Worm (Caenorhabditis elegans) whole organism, L4 larva: ENCODE data around the gene Y38E10A.9.

Source experiments
- D1046.2 ChIP-seq: fragments of 200-800 bp; sonication (Bioruptor generic); IDR thresholded peaks from 2 replicates; pipeline ENCODE4 v1.3.6; 2022; ENCODE audit warnings: missing genetic modification characterization, missing compliant biosample characterization
- F44E2.7 ChIP-seq: fragments of 200-800 bp; sonication (Bioruptor generic); IDR thresholded peaks from 2 replicates; pipeline ENCODE4 v2.1.2; 2022; ENCODE audit warnings: missing genetic modification characterization, missing compliant biosample characterization
- F49E8.2 ChIP-seq: sonication (generic microtip); optimal IDR thresholded peaks from 2 replicates; lab custom pipeline; 2016; ENCODE audit warnings: missing compliant biosample characterization, mild to moderate bottlenecking, missing genetic modification characterization, borderline replicate concordance
- R02D3.7 ChIP-seq: fragments of 150-350 bp; sonication (generic microtip); optimal IDR thresholded peaks from 3 replicates; lab custom pipeline; 2014; ENCODE audit warnings: missing biosample characterization, missing genetic modification characterization
- Y105C5A.15 ChIP-seq: fragments of 200-800 bp; sonication (Bioruptor generic); IDR thresholded peaks from 2 replicates; pipeline ENCODE4 v1.3.6; 2022; ENCODE audit warnings: missing genetic modification characterization, missing compliant biosample characterization
- Y48G9A.11 ChIP-seq: fragments of 200-800 bp; sonication (Bioruptor generic); IDR thresholded peaks from 2 replicates; pipeline ENCODE4 v1.3.6; 2022; ENCODE audit warnings: missing genetic modification reagents, missing genetic modification characterization, missing compliant biosample characterization
- Y5F2A.4 ChIP-seq: fragments of 200-800 bp; sonication (Bioruptor generic); optimal IDR thresholded peaks from 2 replicates; lab custom pipeline; 2018; ENCODE audit warnings: mild to moderate bottlenecking, missing genetic modification characterization, missing compliant biosample characterization
- aly-2 ChIP-seq: sonication (generic microtip); optimal IDR thresholded peaks from 2 replicates; lab custom pipeline; 2018; ENCODE audit warnings: missing biosample characterization, missing genetic modification characterization
- ama-1 ChIP-seq: fragments of 150-350 bp; optimal IDR thresholded peaks from 2 replicates; lab custom pipeline; 2014; ENCODE audit warnings: inconsistent platforms, mixed read lengths
- arid-1 ChIP-seq: fragments of 200-800 bp; sonication (Bioruptor generic); conservative IDR thresholded peaks from 2 replicates; pipeline ENCODE4 v1.3.6; 2022; ENCODE audit warnings: missing genetic modification reagents, missing genetic modification characterization, missing compliant biosample characterization
- ceh-44 ChIP-seq: fragments of 200-800 bp; sonication (Bioruptor generic); IDR thresholded peaks from 2 replicates; pipeline ENCODE4 v1.3.6; 2022; ENCODE audit warnings: missing genetic modification reagents, missing genetic modification characterization, missing compliant biosample characterization
- ctbp-1 ChIP-seq: fragments of 200-800 bp; sonication (Bioruptor generic); IDR thresholded peaks from 2 replicates; pipeline ENCODE4 v1.3.6; 2022; ENCODE audit warnings: missing genetic modification reagents, missing genetic modification characterization, missing compliant biosample characterization
- daf-12 ChIP-seq: fragments of 150-350 bp; optimal IDR thresholded peaks from 2 replicates; lab custom pipeline; 2014; ENCODE audit warnings: missing biosample characterization, missing genetic modification reagents, missing genetic modification characterization
- daf-19 ChIP-seq: fragments of 200-800 bp; sonication (Bioruptor generic); conservative IDR thresholded peaks from 2 replicates; pipeline ENCODE4 v1.3.6; 2022; ENCODE audit warnings: missing genetic modification characterization, missing compliant biosample characterization
- daf-8 ChIP-seq: fragments of 200-800 bp; sonication (Bioruptor generic); IDR thresholded peaks from 2 replicates; pipeline ENCODE4 v1.3.6; 2022; ENCODE audit warnings: missing genetic modification characterization, missing compliant biosample characterization
- dmd-9 ChIP-seq: fragments of 200-800 bp; sonication (Bioruptor generic); IDR thresholded peaks from 2 replicates; pipeline ENCODE4 v1.3.6; 2022; ENCODE audit warnings: missing genetic modification reagents, missing genetic modification characterization, missing compliant biosample characterization
- egl-27 ChIP-seq: sonication (generic microtip); optimal IDR thresholded peaks from 3 replicates; lab custom pipeline; 2017; ENCODE audit warnings: missing biosample characterization, missing genetic modification reagents, missing genetic modification characterization
- fkh-10 ChIP-seq: fragments of 150-350 bp; optimal IDR thresholded peaks from 2 replicates; lab custom pipeline; 2014; ENCODE audit warnings: missing biosample characterization, missing genetic modification reagents, missing genetic modification characterization
- hlh-30 ChIP-seq: sonication (generic microtip); optimal IDR thresholded peaks from 2 replicates; lab custom pipeline; 2017; ENCODE audit warnings: antibody characterized with exemption, mild to moderate bottlenecking, missing genetic modification characterization, missing compliant biosample characterization; ENCODE audit not compliant: insufficient read depth
- hmg-1.1 ChIP-seq: fragments of 200-800 bp; sonication (Bioruptor generic); IDR thresholded peaks from 2 replicates; pipeline ENCODE4 v1.3.6; 2022; ENCODE audit warnings: missing genetic modification reagents, missing genetic modification characterization, missing compliant biosample characterization
- jun-1 ChIP-seq: fragments of 150-350 bp; optimal IDR thresholded peaks from 2 replicates; lab custom pipeline; 2014; ENCODE audit warnings: missing biosample characterization, missing genetic modification reagents, missing genetic modification characterization
- lim-7 ChIP-seq: fragments of 200-800 bp; sonication (Bioruptor generic); IDR thresholded peaks from 2 replicates; pipeline ENCODE4 v1.3.6; 2022; ENCODE audit warnings: missing genetic modification characterization, missing compliant biosample characterization
- lin-13 ChIP-seq: fragments of 150-350 bp; optimal IDR thresholded peaks from 2 replicates; lab custom pipeline; 2014; ENCODE audit warnings: missing biosample characterization, missing genetic modification reagents, missing genetic modification characterization
- lin-39 ChIP-seq: fragments of 150-350 bp; optimal IDR thresholded peaks from 2 replicates; lab custom pipeline; 2014; ENCODE audit warnings: missing biosample characterization, missing genetic modification reagents, missing genetic modification characterization
- madf-5 ChIP-seq, 2 experiments: fragments of 200-800 bp; sonication (Bioruptor generic); IDR thresholded peaks; 2 replicates each; pipeline ENCODE4 v1.3.6; 2022; ENCODE audit warnings: missing compliant biosample characterization in 2 of 2, missing genetic modification characterization in 2 of 2
- madf-9 ChIP-seq: fragments of 200-800 bp; sonication (Bioruptor generic); conservative IDR thresholded peaks from 2 replicates; pipeline ENCODE4 v1.3.6; 2022; ENCODE audit warnings: missing genetic modification reagents, missing genetic modification characterization, missing compliant biosample characterization
- mdl-1 ChIP-seq, 2 experiments: fragments of 150-350 bp in 1 of 2; sonication (generic microtip) in 1 of 2; optimal IDR thresholded peaks; 2 replicates each; lab custom pipeline; 2014 to 2017; ENCODE audit warnings: missing biosample characterization in 2 of 2, missing genetic modification characterization in 2 of 2
- mdt-29 ChIP-seq: fragments of 200-800 bp; sonication (Bioruptor generic); IDR thresholded peaks from 2 replicates; pipeline ENCODE4 v1.3.6; 2022; ENCODE audit warnings: missing genetic modification reagents, missing genetic modification characterization, missing compliant biosample characterization
- mes-2 ChIP-seq: sonication (generic microtip); optimal IDR thresholded peaks from 2 replicates; lab custom pipeline; 2016; ENCODE audit warnings: missing genotype, mild to moderate bottlenecking, missing genetic modification characterization, missing compliant biosample characterization; ENCODE audit not compliant: poor library complexity, severe bottlenecking
- mxl-3 ChIP-seq: fragments of 200-800 bp; sonication (Bioruptor generic); optimal IDR thresholded peaks from 2 replicates; lab custom pipeline; 2018; ENCODE audit warnings: mild to moderate bottlenecking, missing genetic modification characterization, missing compliant biosample characterization
- nhr-10 ChIP-seq: fragments of 150-350 bp; optimal IDR thresholded peaks from 2 replicates; lab custom pipeline; 2014; ENCODE audit warnings: missing biosample characterization, missing genetic modification characterization
- nhr-102 ChIP-seq: sonication (generic microtip); optimal IDR thresholded peaks from 2 replicates; lab custom pipeline; 2016; ENCODE audit warnings: mild to moderate bottlenecking, missing genetic modification characterization, moderate library complexity, missing compliant biosample characterization
- nhr-11 ChIP-seq: fragments of 150-350 bp; optimal IDR thresholded peaks from 2 replicates; lab custom pipeline; 2014; ENCODE audit warnings: missing biosample characterization, missing genetic modification characterization
- nhr-237 ChIP-seq: sonication (generic microtip); optimal IDR thresholded peaks from 2 replicates; lab custom pipeline; 2017; ENCODE audit warnings: missing biosample characterization, missing genetic modification characterization
- nhr-25 ChIP-seq: sonication (generic microtip); optimal IDR thresholded peaks from 2 replicates; lab custom pipeline; 2017; ENCODE audit warnings: missing genetic modification characterization, mild to moderate bottlenecking, missing compliant biosample characterization, antibody characterized with exemption, moderate library complexity, borderline replicate concordance; ENCODE audit not compliant: insufficient read depth
- nhr-28 ChIP-seq: fragments of 150-350 bp; optimal IDR thresholded peaks from 2 replicates; lab custom pipeline; 2014; ENCODE audit warnings: missing biosample characterization, missing genetic modification characterization
- nhr-6 ChIP-seq: fragments of 150-350 bp; optimal IDR thresholded peaks from 2 replicates; lab custom pipeline; 2014; ENCODE audit warnings: missing biosample characterization, missing genetic modification characterization
- php-3 ChIP-seq: fragments of 200-800 bp; sonication (Bioruptor generic); IDR thresholded peaks from 2 replicates; pipeline ENCODE4 v1.3.6; 2022; ENCODE audit warnings: missing genetic modification reagents, missing genetic modification characterization, missing compliant biosample characterization
- sdz-12 ChIP-seq: fragments of 200-800 bp; sonication (Bioruptor generic); optimal IDR thresholded peaks from 2 replicates; lab custom pipeline; 2018; ENCODE audit warnings: mild to moderate bottlenecking, missing genetic modification characterization, missing compliant biosample characterization
- set-16 ChIP-seq: fragments of 200-800 bp; sonication (Bioruptor generic); IDR thresholded peaks from 2 replicates; pipeline ENCODE4 v1.3.6; 2022; ENCODE audit warnings: missing genetic modification reagents, missing genetic modification characterization, missing compliant biosample characterization
- snpc-1.2 ChIP-seq: fragments of 200-800 bp; sonication (Bioruptor generic); IDR thresholded peaks from 2 replicates; pipeline ENCODE4 v1.3.6; 2022; ENCODE audit warnings: missing genetic modification reagents, missing genetic modification characterization, missing compliant biosample characterization
- snpc-4 ChIP-seq: fragments of 150-350 bp; optimal IDR thresholded peaks from 2 replicates; lab custom pipeline; 2014; ENCODE audit warnings: missing biosample characterization, missing genetic modification characterization
- spr-1 ChIP-seq: sonication (generic microtip); optimal IDR thresholded peaks from 2 replicates; lab custom pipeline; 2016; ENCODE audit warnings: mild to moderate bottlenecking, missing genetic modification characterization, missing compliant biosample characterization
- spr-3 ChIP-seq: fragments of 200-800 bp; sonication (Bioruptor generic); optimal IDR thresholded peaks from 2 replicates; lab custom pipeline; 2018; ENCODE audit warnings: mild to moderate bottlenecking, missing genetic modification characterization, missing compliant biosample characterization
- unc-39 ChIP-seq: sonication (generic microtip); optimal IDR thresholded peaks from 2 replicates; lab custom pipeline; 2017; ENCODE audit warnings: missing biosample characterization, missing genetic modification characterization
- zag-1 ChIP-seq: fragments of 150-350 bp; optimal IDR thresholded peaks from 2 replicates; lab custom pipeline; 2014; ENCODE audit warnings: missing biosample characterization, missing genetic modification characterization
- zfp-2 ChIP-seq: sonication (generic microtip); optimal IDR thresholded peaks from 2 replicates; lab custom pipeline; 2016; ENCODE audit warnings: mild to moderate bottlenecking, missing genetic modification characterization, missing compliant biosample characterization
- ztf-11 ChIP-seq: fragments of 150-350 bp; optimal IDR thresholded peaks from 2 replicates; lab custom pipeline; 2014; ENCODE audit warnings: missing biosample characterization, missing genetic modification characterization

Gene Y38E10A.9

DNA sequence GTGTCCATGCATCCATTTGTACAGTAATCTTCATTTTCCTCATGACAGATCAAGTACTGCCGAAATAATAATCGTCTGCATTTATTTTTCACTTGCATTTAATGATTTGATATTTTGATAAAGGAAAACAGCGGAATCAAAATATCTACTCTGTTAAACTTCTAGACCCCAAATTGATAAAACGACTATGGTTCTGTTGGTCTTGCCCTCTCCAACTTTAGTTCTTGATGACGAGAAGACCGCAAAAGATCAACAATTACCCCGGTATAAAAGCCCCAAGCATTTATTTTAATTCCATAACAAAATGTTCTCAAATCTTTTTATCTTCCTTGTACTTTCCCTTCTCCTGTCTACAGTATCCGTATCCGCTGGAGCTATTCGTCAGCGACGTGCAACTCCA lies at the start of gene Y38E10A.9:
Y38E10A.9 (plus strand) TSS at position 301 of the 400 bp plus-strand sequence.
- no peak for TF ChIP-seq spr-1 (tag; lab: Kevin White, UChicago)
- no peak for TF ChIP-seq R02D3.7 (tag; lab: Kevin White, UChicago)
- no peak for TF ChIP-seq nhr-10
- no peak for TF ChIP-seq ztf-11
- TF ChIP-seq D1046.2 = no peak
- TF ChIP-seq daf-19 (GFP tag; lab: Robert Waterston, UW) = no peak
- TF ChIP-seq mes-2 = no peak
- TF ChIP-seq aly-2 (tag; lab: Kevin White, UChicago) = no peak
- no peak for TF ChIP-seq arid-1 (GFP tag; lab: Robert Waterston, UW)
- TF ChIP-seq nhr-237 (tag; lab: Kevin White, UChicago) = no peak
- TF ChIP-seq dmd-9 (GFP tag; lab: Robert Waterston, UW) = no peak
- TF ChIP-seq nhr-6 = no peak
- TF ChIP-seq lin-39 (tag; lab: Kevin White, UChicago) = no peak
- TF ChIP-seq hmg-1.1 (GFP tag; lab: Robert Waterston, UW) = no peak
- no peak for TF ChIP-seq nhr-102
- no peak for TF ChIP-seq lin-13 (GFP tag; lab: Kevin White, UChicago)
- TF ChIP-seq, all 104 proteins: peak for 0

DNA sequence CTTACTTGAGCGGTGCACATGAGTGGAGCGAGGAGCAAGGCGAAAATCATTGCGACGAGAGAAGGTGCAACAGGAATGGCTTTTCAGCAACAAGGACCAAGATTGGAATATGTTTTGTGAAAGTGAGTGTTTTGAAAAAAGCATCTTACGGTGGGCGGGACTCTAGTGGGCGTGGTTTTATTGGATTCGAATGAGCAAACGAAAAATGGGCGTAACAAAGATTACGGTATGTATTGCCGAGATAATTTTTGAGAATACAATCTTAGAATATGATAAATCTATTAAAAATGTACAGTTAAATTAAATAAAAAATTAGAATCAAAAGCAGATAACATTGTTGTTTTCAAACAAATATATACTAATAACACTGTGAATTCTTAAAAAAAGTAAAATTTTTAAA lies 48.5 kb upstream of the Y38E10A.9 start, which contains the start of gene F49C5.12:
F49C5.12 (minus strand) TSS at position 101 of the 400 bp plus-strand sequence.
- TF ChIP-seq ama-1 (lab: Kevin White, UChicago) (no peak), ctbp-1 (GFP tag; lab: Robert Waterston, UW) (no peak), zag-1 (tag; lab: Kevin White, UChicago) (no peak), mdt-29 (GFP tag; lab: Robert Waterston, UW) (no peak), php-3 (no peak), daf-8 (no peak), snpc-1.2 (GFP tag; lab: Robert Waterston, UW) (no peak), lim-7 (GFP tag; lab: Robert Waterston, UW) (no peak), unc-39 (no peak), nhr-102 (no peak), D1046.2 (no peak)

DNA sequence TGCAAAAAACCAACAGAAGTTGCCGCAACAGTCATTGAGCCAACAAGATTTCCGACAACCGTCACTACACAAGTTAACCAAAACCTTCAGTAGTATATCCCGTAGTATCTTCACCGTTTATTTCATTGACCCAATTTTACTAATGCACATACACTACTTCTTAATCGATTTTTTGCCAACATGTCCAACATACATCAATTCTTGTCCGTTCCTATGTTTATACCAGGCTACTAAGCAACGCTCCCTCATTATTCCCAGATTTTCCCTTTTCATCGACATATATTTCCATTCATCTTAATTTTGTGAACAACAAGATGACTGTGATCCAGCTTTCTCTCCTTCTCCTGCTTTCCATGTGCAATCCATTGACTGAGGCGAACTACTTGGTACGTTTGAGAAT lies 42.9 kb upstream of the Y38E10A.9 start, which contains the start of gene F49C5.7:
F49C5.7 (plus strand) TSS at position 301 of the 400 bp plus-strand sequence.
- no peak for TF ChIP-seq ztf-11
- no peak for TF ChIP-seq madf-9 (GFP tag; lab: Robert Waterston, UW)
- TF ChIP-seq aly-2 (tag; lab: Kevin White, UChicago) = no peak
- TF ChIP-seq jun-1 = no peak
- no peak for TF ChIP-seq nhr-28
- no peak for TF ChIP-seq mdl-1 (tag; optimal IDR thresholded peaks at IDR 0.05; lab: Kevin White, UChicago)
- TF ChIP-seq egl-27 = no peak
- no peak for TF ChIP-seq Y105C5A.15 (GFP tag; lab: Robert Waterston, UW)
- TF ChIP-seq hlh-30 (tag; lab: Kevin White, UChicago) = no peak
- no peak for TF ChIP-seq daf-12 (tag; lab: Kevin White, UChicago)
- no peak for TF ChIP-seq nhr-6
- no peak for TF ChIP-seq nhr-25 (tag; lab: Kevin White, UChicago)

DNA sequence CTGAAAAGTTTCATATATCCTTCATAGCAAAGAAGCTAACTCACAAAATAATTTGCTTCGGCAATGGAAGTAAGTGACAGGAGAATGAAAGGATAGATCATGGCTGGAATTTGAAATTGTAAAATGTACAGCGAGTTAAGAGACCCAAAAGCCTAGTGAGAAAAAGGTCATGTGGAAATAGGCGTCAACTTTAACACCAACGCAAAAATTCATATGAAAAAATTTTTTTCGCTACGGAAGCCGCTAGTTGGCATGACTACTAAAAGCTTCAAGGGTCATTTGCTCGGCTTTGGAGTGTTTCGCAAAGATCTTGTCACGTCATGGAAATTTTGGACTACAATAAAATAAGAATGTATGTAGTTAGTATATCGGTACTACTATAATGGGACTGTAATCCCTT lies 38.2 kb upstream of the Y38E10A.9 start, which contains the start of gene Y38E10A.1:
Y38E10A.1 (minus strand) TSS at position 101 of the 400 bp plus-strand sequence.
- TF ChIP-seq ctbp-1 (GFP tag; lab: Robert Waterston, UW) (no peak), set-16 (GFP tag; lab: Robert Waterston, UW) (no peak), snpc-1.2 (GFP tag; lab: Robert Waterston, UW) (no peak), zfp-2 (no peak), nhr-11 (tag; lab: Kevin White, UChicago) (no peak), mxl-3 (no peak), F49E8.2 (tag; lab: Kevin White, UChicago) (no peak), madf-5 (GFP tag; IDR thresholded peaks at IDR 0.05; lab: Robert Waterston, UW) (no peak), sdz-12 (no peak), snpc-4 (tag; lab: Kevin White, UChicago) (no peak), spr-3 (no peak), Y5F2A.4 (GFP tag; lab: Kevin White, UChicago) (no peak), hlh-30 (tag; lab: Kevin White, UChicago) (no peak), ceh-44 (no peak), fkh-10 (GFP tag; lab: Kevin White, UChicago) (no peak), D1046.2 (no peak), lin-39 (tag; lab: Kevin White, UChicago) (no peak), Y48G9A.11 (GFP tag; lab: Robert Waterston, UW) (no peak), F44E2.7 (GFP tag; lab: Robert Waterston, UW) (no peak), mdt-29 (GFP tag; lab: Robert Waterston, UW) (no peak)
